Worm (Caenorhabditis elegans) whole organism, midembryonic: ENCODE results near the gene ZK177.3.
"Not testable (repeated sequence)": the region's sequence is repeated elsewhere in the genome, so short reads cannot be mapped to it uniquely, and the experiment has no call there.

Experiments
- T22C8.4 ChIP-seq: fragments of 200-800 bp; sonication (Bioruptor generic); IDR thresholded peaks from 2 replicates; pipeline ENCODE4 v1.3.6; 2022; ENCODE audit warnings: missing genetic modification characterization, missing compliant biosample characterization
- cog-1 ChIP-seq: sonication (generic microtip); optimal IDR thresholded peaks from 2 replicates; lab custom pipeline; 2016; ENCODE audit warnings: missing genetic modification characterization, missing compliant biosample characterization
- flt-1 ChIP-seq: fragments of 200-800 bp; sonication (Bioruptor generic); IDR thresholded peaks from 2 replicates; pipeline ENCODE4 v1.3.6; 2022; ENCODE audit warnings: missing genetic modification characterization, missing compliant biosample characterization
- klf-2 ChIP-seq: fragments of 200-800 bp; sonication (Bioruptor generic); conservative IDR thresholded peaks from 2 replicates; pipeline ENCODE4 v1.3.6; 2022; ENCODE audit warnings: missing genetic modification reagents, missing genetic modification characterization, missing compliant biosample characterization
- med-1 ChIP-seq: sonication (generic microtip); optimal IDR thresholded peaks from 2 replicates; lab custom pipeline; 2017; ENCODE audit warnings: missing genetic modification characterization, mild to moderate bottlenecking, missing compliant biosample characterization, antibody characterized with exemption, missing genetic modification reagents; ENCODE audit not compliant: insufficient read depth
- ref-1 ChIP-seq: fragments of 200-800 bp; sonication (Bioruptor generic); conservative IDR thresholded peaks from 2 replicates; pipeline ENCODE4 v1.3.6; 2022; ENCODE audit warnings: missing genetic modification reagents, missing genetic modification characterization, missing compliant biosample characterization
- tab-1 ChIP-seq: fragments of 200-800 bp; sonication (Bioruptor generic); IDR thresholded peaks from 2 replicates; pipeline ENCODE4 v1.3.6; 2022; ENCODE audit warnings: missing genetic modification characterization, missing compliant biosample characterization
- ztf-23 ChIP-seq: fragments of 200-800 bp; sonication (Bioruptor generic); IDR thresholded peaks from 2 replicates; pipeline ENCODE4 v1.3.6; 2022; ENCODE audit warnings: missing genetic modification reagents, missing genetic modification characterization, missing compliant biosample characterization
- ztf-29 ChIP-seq: fragments of 200-800 bp; sonication (Bioruptor generic); IDR thresholded peaks from 2 replicates; pipeline ENCODE4 v1.3.6; 2022; ENCODE audit warnings: missing genetic modification reagents, missing genetic modification characterization, missing compliant biosample characterization

Gene ZK177.3

DNA sequence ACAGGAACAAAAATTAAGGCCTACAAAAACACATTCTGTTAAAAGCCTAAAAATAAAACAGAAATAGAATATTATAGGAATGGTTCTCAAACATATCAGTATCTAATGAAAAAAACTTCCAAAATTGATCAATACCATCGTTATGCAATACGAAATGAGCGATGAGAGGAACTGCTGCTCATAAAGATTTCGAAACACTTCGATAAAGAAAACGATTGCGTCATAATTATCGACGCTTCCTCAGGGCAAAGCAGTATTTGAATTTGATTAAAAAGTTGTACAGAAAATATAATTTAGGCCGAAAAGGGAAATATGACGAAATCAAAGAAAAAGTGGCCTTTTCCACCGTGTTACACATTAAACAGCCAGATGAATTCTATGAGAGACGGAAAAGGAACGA lies 2.4 kb downstream of the ZK177.3 start:
- TF ChIP-seq tab-1 (GFP tag; lab: Robert Waterston, UW): no peak

DNA sequence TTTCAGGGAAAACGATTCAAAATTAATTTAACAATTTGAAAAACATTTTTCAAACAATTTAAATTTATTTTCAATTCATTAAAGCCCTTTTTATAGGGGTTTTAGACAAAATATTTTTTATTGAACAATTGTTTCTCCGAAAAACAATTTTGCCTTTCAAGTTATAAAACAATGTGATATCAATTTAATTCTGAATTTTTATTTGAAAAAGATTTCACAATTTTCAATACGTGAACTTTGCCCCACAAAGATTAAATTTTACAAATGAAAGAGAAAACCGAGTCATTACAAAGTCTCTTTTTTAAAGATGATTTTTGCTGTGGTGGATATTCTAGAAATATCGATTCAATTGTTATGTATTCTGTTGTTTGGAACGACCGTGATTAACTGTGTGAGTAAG lies 3.3 kb downstream of the ZK177.3 start, which contains the start of gene ZK177.2:
TSS of gene ZK177.2 (plus strand) at position 301 of the 400 bp plus-strand sequence.
- TF ChIP-seq tab-1 (GFP tag; lab: Robert Waterston, UW) (no peak), med-1 (GFP tag; lab: Kevin White, UChicago) (no peak), ztf-29 (GFP tag; lab: Robert Waterston, UW) (no peak), T22C8.4 (GFP tag; lab: Robert Waterston, UW) (no peak), ztf-23 (GFP tag; lab: Robert Waterston, UW) (no peak), klf-2 (no peak), cog-1 (tag; lab: Kevin White, UChicago) (no peak)

DNA sequence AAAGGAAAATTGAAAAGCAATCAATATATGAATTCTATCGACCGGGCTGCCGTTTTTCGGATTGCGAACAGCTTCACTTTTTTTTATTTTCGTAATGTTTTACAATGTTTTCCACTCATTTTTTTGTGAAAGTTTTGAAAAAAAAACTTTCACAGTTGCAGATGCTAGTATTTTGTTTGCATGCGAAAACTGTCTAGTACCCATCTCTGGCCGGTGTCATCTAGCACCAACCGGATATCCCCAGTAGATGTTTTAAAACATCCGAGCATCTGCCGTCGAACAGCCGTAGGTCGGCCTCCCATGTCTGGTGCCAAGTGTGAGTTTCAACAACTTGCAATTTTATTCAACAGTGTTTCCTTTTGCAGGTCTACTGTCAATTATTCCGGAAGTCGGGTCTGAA lies 5.8 kb downstream of the ZK177.3 start, which contains the start of gene ZK177.12:
TSS of gene ZK177.12 (plus strand) at position 301 of the 400 bp plus-strand sequence.
- TF ChIP-seq flt-1 (GFP tag; lab: Robert Waterston, UW): no peak
- TF ChIP-seq med-1 (GFP tag; lab: Kevin White, UChicago): no peak
- TF ChIP-seq ztf-29 (GFP tag; lab: Robert Waterston, UW): no peak
- no peak for TF ChIP-seq klf-2
- no peak for TF ChIP-seq ref-1 (GFP tag; lab: Robert Waterston, UW)
- no peak for TF ChIP-seq T22C8.4 (GFP tag; lab: Robert Waterston, UW)
- no peak for TF ChIP-seq tab-1 (GFP tag; lab: Robert Waterston, UW)
- no peak for TF ChIP-seq cog-1 (tag; lab: Kevin White, UChicago)
- no peak for TF ChIP-seq ztf-23 (GFP tag; lab: Robert Waterston, UW)

DNA sequence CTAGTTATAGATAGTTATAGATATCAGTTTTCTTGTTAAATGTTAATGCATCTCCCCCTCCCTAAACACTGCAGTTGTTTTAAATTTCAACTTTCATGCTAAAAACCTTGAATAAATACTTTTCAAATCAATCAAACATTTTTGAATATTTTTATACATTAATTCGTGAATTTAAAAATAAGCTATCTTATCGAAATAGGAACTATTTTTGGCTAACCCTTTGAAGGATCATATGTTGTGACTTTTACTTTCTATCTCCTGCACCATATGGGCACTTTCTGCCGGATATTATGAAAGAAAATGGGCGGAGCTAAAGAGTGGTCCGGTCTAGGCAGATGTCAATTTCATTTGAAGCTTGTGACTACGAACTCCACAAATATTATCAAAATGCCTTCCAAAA lies 7.0 kb downstream of the ZK177.3 start, which contains the start of gene ZK177.11:
TSS of gene ZK177.11 (plus strand) at position 301 of the 400 bp plus-strand sequence.
- TF ChIP-seq tab-1 (GFP tag; lab: Robert Waterston, UW) (no peak), med-1 (GFP tag; lab: Kevin White, UChicago) (no peak), ztf-29 (GFP tag; lab: Robert Waterston, UW) (no peak)

DNA sequence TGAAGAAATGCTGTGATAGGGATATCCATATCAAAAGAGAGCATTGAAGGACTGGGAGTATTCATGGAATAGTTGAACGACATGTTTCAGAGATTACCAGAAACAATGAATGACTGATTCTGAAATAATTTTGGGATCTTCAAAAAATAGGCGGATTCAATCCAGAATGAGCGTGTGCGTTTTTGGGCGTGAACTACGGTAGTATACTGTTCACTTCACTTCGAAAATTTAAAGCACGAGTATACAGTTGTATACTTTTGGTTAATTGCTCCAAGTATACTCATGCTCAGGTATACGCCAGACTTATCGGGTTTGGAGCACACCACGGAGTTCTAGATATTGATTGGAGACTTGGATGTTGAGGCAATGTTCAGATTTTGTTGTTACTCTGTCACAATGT lies 9.7 kb downstream of the ZK177.3 start, which contains the start of gene tbx-35:
TSS of gene tbx-35 (minus strand) at position 101 of the 400 bp plus-strand sequence.
- no peak for TF ChIP-seq ztf-23 (GFP tag; lab: Robert Waterston, UW)

DNA sequence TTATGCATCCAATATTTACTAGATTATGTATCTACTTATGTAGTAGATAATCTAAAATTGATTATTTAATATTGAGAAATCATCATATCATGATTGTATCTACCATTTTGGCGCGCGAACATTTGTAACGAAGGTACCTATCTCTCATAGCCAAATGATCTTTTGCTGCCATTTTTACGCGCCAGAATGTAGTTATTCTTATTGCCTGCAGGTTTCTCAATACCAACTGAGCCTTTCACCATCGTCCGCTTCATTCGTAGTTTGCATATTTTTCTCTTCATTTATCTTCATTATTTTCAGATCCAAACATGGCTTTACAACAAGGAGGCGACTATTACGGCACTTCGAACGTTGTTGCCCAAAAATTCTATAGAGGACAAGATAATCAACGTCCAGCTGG lies 12.2 kb downstream of the ZK177.3 start, which contains the start of gene ZK177.1:
TSS of gene ZK177.1 (plus strand) at position 301 of the 400 bp plus-strand sequence.
- TF ChIP-seq tab-1 (GFP tag; lab: Robert Waterston, UW) (no peak), ref-1 (GFP tag; lab: Robert Waterston, UW) (no peak), ztf-29 (GFP tag; lab: Robert Waterston, UW) (no peak), klf-2 (no peak), med-1 (GFP tag; lab: Kevin White, UChicago) (no peak), flt-1 (GFP tag; lab: Robert Waterston, UW) (no peak), cog-1 (tag; lab: Kevin White, UChicago) (no peak), ztf-23 (GFP tag; lab: Robert Waterston, UW) (no peak), T22C8.4 (GFP tag; lab: Robert Waterston, UW) (no peak)

DNA sequence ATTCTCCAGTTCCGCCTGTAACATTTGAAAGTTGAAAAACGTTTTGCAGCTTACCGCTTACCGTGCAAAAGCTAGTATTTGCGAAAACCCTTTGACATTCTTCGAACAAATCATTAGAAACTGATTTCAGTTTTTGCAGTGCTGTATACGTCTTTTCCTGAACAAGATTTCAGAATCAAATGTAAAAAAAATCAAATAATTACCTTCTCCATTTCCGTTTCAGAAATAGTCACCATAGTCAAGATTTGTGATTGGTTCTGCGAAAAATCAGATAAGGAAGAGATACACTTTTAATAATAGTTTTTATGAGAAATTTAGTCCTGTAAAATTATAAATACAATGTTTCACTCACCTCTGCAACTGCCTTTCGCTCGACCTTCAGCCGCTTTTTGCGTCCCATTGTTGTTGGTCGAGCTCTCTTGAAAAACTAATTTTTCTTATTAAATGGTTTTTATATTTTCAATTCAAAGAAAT lies 16.2 kb downstream of the ZK177.3 start, which contains the start of gene C17C3.9:
TSS of gene C17C3.9 (minus strand) at position 424 of the 474 bp plus-strand sequence.
- TF ChIP-seq ref-1 (GFP tag; lab: Robert Waterston, UW): no peak
- no peak for TF ChIP-seq cog-1 (tag; lab: Kevin White, UChicago)
- no peak for TF ChIP-seq med-1 (GFP tag; lab: Kevin White, UChicago)
- TF ChIP-seq klf-2: no peak
- TF ChIP-seq tab-1 (GFP tag; lab: Robert Waterston, UW): no peak

DNA sequence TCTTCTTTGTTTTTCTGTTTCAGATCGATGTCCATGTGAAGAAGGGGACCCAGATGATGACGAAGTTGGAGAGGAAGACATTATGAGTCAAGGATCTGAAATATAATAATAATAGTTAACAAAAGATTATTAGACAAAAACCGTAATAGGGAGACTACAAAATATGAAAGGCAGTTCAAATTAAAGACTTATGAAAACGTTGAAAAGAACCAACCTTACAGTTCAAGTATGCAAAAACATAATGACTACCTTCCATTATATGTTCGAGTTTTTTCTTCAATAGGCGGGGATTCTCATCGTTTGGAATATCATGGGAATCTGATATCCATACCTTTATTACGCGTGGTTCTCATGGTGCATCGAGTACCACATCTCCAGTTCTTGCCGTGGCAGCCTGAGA lies 18.0 kb downstream of the ZK177.3 start, which contains the start of gene hlh-26:
TSS of gene hlh-26 (minus strand) at position 101 of the 400 bp plus-strand sequence.
- no peak for TF ChIP-seq klf-2
- no peak for TF ChIP-seq med-1 (GFP tag; lab: Kevin White, UChicago)
- TF ChIP-seq tab-1 (GFP tag; lab: Robert Waterston, UW): no peak
- TF ChIP-seq flt-1 (GFP tag; lab: Robert Waterston, UW): no peak
- no peak for TF ChIP-seq T22C8.4 (GFP tag; lab: Robert Waterston, UW)
- TF ChIP-seq ref-1 (GFP tag; lab: Robert Waterston, UW): no peak
- TF ChIP-seq ztf-23 (GFP tag; lab: Robert Waterston, UW): no peak
- TF ChIP-seq cog-1 (tag; lab: Kevin White, UChicago): no peak
- TF ChIP-seq ztf-29 (GFP tag; lab: Robert Waterston, UW): no peak

DNA sequence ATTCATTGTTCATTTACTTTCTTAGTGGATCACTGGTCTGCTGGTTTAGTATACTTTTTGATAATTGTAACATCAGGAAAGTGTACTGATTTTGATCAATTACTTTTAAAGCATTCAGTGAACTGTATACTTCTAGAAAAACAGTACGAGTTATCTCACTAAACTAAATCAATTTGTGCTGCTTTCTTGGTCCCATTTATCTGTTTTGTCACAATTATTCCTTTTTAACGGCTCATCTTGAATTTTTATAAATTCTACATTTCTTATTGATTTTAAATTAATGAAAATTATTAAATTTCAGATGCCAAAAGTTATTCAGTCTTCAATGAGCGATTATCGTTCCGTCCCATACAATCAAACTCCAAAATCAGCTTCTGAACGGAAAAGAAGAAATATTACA lies 19.3 kb downstream of the ZK177.3 start, which contains the start of gene hlh-25:
TSS of gene hlh-25 (plus strand) at position 301 of the 400 bp plus-strand sequence.
- not testable (repeated sequence) for TF ChIP-seq tab-1, ref-1, ztf-29 (GFP tag; lab: Robert Waterston, UW)

DNA sequence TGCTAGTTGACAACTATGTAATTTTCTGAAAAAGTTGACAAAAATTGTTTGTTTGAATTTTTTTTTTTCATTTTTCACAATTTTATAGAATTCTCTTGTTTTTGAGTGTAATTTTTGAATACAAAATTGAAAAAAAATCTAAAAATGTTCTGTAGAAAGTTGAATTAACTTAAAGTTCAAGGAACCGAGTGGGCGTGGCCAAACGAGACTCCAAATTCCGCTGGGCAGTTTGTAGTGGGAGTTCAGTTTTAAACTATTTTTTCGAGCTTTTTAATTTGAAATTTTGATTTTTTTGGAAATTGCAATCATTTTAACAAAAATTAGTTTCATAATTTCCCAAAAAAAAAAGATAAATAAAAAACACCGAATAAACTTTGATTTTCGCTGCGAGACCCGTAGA lies 21.4 kb downstream of the ZK177.3 start:
- TF ChIP-seq flt-1 (GFP tag; lab: Robert Waterston, UW) (no peak), ztf-29 (GFP tag; lab: Robert Waterston, UW) (no peak), tab-1 (GFP tag; lab: Robert Waterston, UW) (no peak), ref-1 (GFP tag; lab: Robert Waterston, UW) (no peak), cog-1 (tag; lab: Kevin White, UChicago) (no peak), med-1 (GFP tag; lab: Kevin White, UChicago) (no peak), ztf-23 (GFP tag; lab: Robert Waterston, UW) (no peak), T22C8.4 (GFP tag; lab: Robert Waterston, UW) (no peak), klf-2 (no peak)
